Fruit fly (Drosophila melanogaster) whole organism, wandering third instar larva: ENCODE measurements around the gene nom.

Source experiments
- Abd-B ChIP-seq: fragments of >200 bp; optimal IDR thresholded peaks from 2 replicates; lab custom pipeline; 2017; ENCODE audit warnings: missing biosample characterization, missing genetic modification characterization
- CG32264 ChIP-seq: fragments of 200-800 bp; sonication (Bioruptor generic); optimal IDR thresholded peaks from 2 replicates; lab custom pipeline; 2016; ENCODE audit warnings: missing biosample characterization, missing genetic modification characterization
- CG9705 ChIP-seq: fragments of 200-800 bp; sonication (Bioruptor generic); optimal IDR thresholded peaks from 2 replicates; lab custom pipeline; 2018; ENCODE audit warnings: missing biosample characterization, mild to moderate bottlenecking, missing genetic modification characterization
- CrebA ChIP-seq: fragments of 200-800 bp; sonication (Bioruptor generic); optimal IDR thresholded peaks from 2 replicates; lab custom pipeline; 2016; ENCODE audit warnings: missing biosample characterization, mild to moderate bottlenecking, missing genetic modification characterization, borderline replicate concordance
- Dfd ChIP-seq: fragments of >200 bp; optimal IDR thresholded peaks from 2 replicates; lab custom pipeline; 2017; ENCODE audit warnings: missing biosample characterization, missing genetic modification characterization
- Dif ChIP-seq: fragments of 200-275, 200-300 bp; sonication (Bioruptor generic); optimal IDR thresholded peaks from 2 replicates; lab custom pipeline; 2018; ENCODE audit warnings: missing biosample characterization, missing genetic modification characterization; ENCODE audit not compliant: partially characterized antibody
- GATAd ChIP-seq: sonication (Bioruptor generic); optimal IDR thresholded peaks from 2 replicates; lab custom pipeline; 2016; ENCODE audit warnings: missing biosample characterization, missing genetic modification characterization
- HLH106 ChIP-seq: fragments of 200-800 bp; optimal IDR thresholded peaks from 3 replicates; lab custom pipeline; 2019; ENCODE audit warnings: missing biosample characterization, mild to moderate bottlenecking, missing genetic modification characterization, moderate library complexity
- Hnf4 ChIP-seq: fragments of 200-800 bp; sonication (Bioruptor generic); optimal IDR thresholded peaks from 2 replicates; lab custom pipeline; 2016; ENCODE audit warnings: missing biosample characterization, mild to moderate bottlenecking, missing genetic modification characterization
- Hr78 ChIP-seq: fragments of >200 bp; optimal IDR thresholded peaks from 2 replicates; lab custom pipeline; 2017; ENCODE audit warnings: missing biosample characterization, missing genetic modification characterization
- Hr83 ChIP-seq: fragments of 200-300 bp; sonication (Bioruptor generic); optimal IDR thresholded peaks from 2 replicates; lab custom pipeline; 2016; ENCODE audit warnings: missing biosample characterization, mild to moderate bottlenecking, missing genetic modification characterization, moderate library complexity; ENCODE audit not compliant: poor library complexity, severe bottlenecking
- Jra ChIP-seq: sonication (Bioruptor generic); optimal IDR thresholded peaks from 2 replicates; lab custom pipeline; 2016; ENCODE audit warnings: missing biosample characterization, missing genetic modification characterization
- Mio ChIP-seq: sonication (Bioruptor generic); optimal IDR thresholded peaks from 2 replicates; lab custom pipeline; 2016; ENCODE audit warnings: missing biosample characterization, missing genetic modification characterization
- Myc ChIP-seq: fragments of >200 bp; optimal IDR thresholded peaks from 2 replicates; lab custom pipeline; 2017
- OdsH ChIP-seq: fragments of 200-800 bp; sonication (Bioruptor generic); optimal IDR thresholded peaks from 2 replicates; lab custom pipeline; 2016; ENCODE audit warnings: missing biosample characterization, mild to moderate bottlenecking, missing genetic modification characterization
- Rel ChIP-seq, 2 experiments: fragments of 200-800 bp; sonication (Bioruptor generic) in 1 of 2; optimal IDR thresholded peaks; 2 replicates in 1 of 2; 3 replicates in 1 of 2; lab custom pipeline; 2016 to 2019; ENCODE audit warnings: mild to moderate bottlenecking in 2 of 2, missing biosample characterization in 2 of 2, missing genetic modification characterization in 2 of 2, moderate library complexity in 1 of 2
- Sp1 ChIP-seq: fragments of 200-800 bp; sonication (Bioruptor generic); optimal IDR thresholded peaks from 3 replicates; lab custom pipeline; 2019; ENCODE audit warnings: missing biosample characterization, mild to moderate bottlenecking, missing genetic modification characterization, moderate library complexity
- Vsx2 ChIP-seq: fragments of 200-300, 225-300 bp; sonication (Bioruptor generic); optimal IDR thresholded peaks from 2 replicates; lab custom pipeline; 2018; ENCODE audit warnings: missing biosample characterization, missing genetic modification characterization; ENCODE audit not compliant: partially characterized antibody
- br ChIP-seq: fragments of 200-800 bp; sonication (Bioruptor generic); optimal IDR thresholded peaks from 2 replicates; lab custom pipeline; 2016; ENCODE audit warnings: missing biosample characterization, missing genetic modification characterization
- brk ChIP-seq: fragments of 200-800 bp; sonication (Bioruptor generic); optimal IDR thresholded peaks from 2 replicates; lab custom pipeline; 2016; ENCODE audit warnings: missing biosample characterization, mild to moderate bottlenecking, missing genetic modification characterization
- dl ChIP-seq, 2 experiments: fragments of 175-275, 200-275 bp in 1 of 2; fragments of 200-275 bp in 1 of 2; sonication (Bioruptor generic); optimal IDR thresholded peaks; lab custom pipeline; 2018; ENCODE audit warnings: mild to moderate bottlenecking in 2 of 2, missing biosample characterization in 2 of 2, missing genetic modification characterization in 2 of 2, moderate library complexity in 2 of 2; ENCODE audit not compliant: partially characterized antibody in 2 of 2, insufficient read depth in 1 of 2
- dmrt93B ChIP-seq: fragments of 200-800 bp; sonication (Bioruptor generic); optimal IDR thresholded peaks from 2 replicates; lab custom pipeline; 2018; ENCODE audit warnings: missing biosample characterization, mild to moderate bottlenecking, missing genetic modification characterization
- dsf ChIP-seq: sonication (Bioruptor generic); optimal IDR thresholded peaks from 2 replicates; lab custom pipeline; 2016; ENCODE audit warnings: missing biosample characterization, missing genetic modification characterization, borderline replicate concordance
- ey ChIP-seq: fragments of 200-800 bp; sonication (Bioruptor generic); optimal IDR thresholded peaks from 2 replicates; lab custom pipeline; 2016; ENCODE audit warnings: missing biosample characterization, missing genetic modification characterization
- foxo ChIP-seq, 2 experiments: fragments of 200-800 bp; sonication (Bioruptor generic); optimal IDR thresholded peaks; 2 replicates in 1 of 2; 3 replicates in 1 of 2; lab custom pipeline; 2016 to 2017; ENCODE audit warnings: missing biosample characterization in 2 of 2, missing genetic modification characterization in 2 of 2
- fru ChIP-seq: fragments of 200-800 bp; sonication (Bioruptor generic); optimal IDR thresholded peaks from 3 replicates; lab custom pipeline; 2016; ENCODE audit warnings: missing biosample characterization, mild to moderate bottlenecking, missing genetic modification characterization
- h ChIP-seq: fragments of 200-800 bp; sonication (Bioruptor generic); optimal IDR thresholded peaks from 3 replicates; lab custom pipeline; 2016; ENCODE audit warnings: missing biosample characterization, mild to moderate bottlenecking, missing genetic modification characterization
- jim ChIP-seq: fragments of 175-275, 200-325 bp; sonication (Bioruptor generic); optimal IDR thresholded peaks from 2 replicates; lab custom pipeline; 2016; ENCODE audit warnings: missing biosample characterization, mild to moderate bottlenecking, missing genetic modification characterization
- lola ChIP-seq: fragments of >200 bp; optimal IDR thresholded peaks from 2 replicates; lab custom pipeline; 2017; ENCODE audit warnings: missing biosample characterization, missing genetic modification characterization
- pan ChIP-seq: fragments of >200 bp; optimal IDR thresholded peaks from 2 replicates; lab custom pipeline; 2017
- psq ChIP-seq: fragments of 200-800 bp; sonication (Bioruptor generic); optimal IDR thresholded peaks from 3 replicates; lab custom pipeline; 2017; ENCODE audit warnings: missing biosample characterization, mild to moderate bottlenecking, missing genetic modification characterization, moderate library complexity
- rgr ChIP-seq: fragments of 200-800 bp; sonication (Bioruptor generic); optimal IDR thresholded peaks from 3 replicates; lab custom pipeline; 2016; ENCODE audit warnings: missing biosample characterization, mild to moderate bottlenecking, missing genetic modification characterization
- sage ChIP-seq: fragments of 200-800 bp; sonication (Bioruptor generic); optimal IDR thresholded peaks from 2 replicates; lab custom pipeline; 2016; ENCODE audit warnings: missing biosample characterization, mild to moderate bottlenecking, missing genetic modification characterization
- sv ChIP-seq: fragments of 200-800 bp; sonication (Bioruptor generic); optimal IDR thresholded peaks from 3 replicates; lab custom pipeline; 2016; ENCODE audit warnings: missing biosample characterization, missing genetic modification characterization
- tai ChIP-seq: sonication (Bioruptor generic); optimal IDR thresholded peaks from 2 replicates; lab custom pipeline; 2016; ENCODE audit warnings: missing biosample characterization, missing genetic modification characterization
- usp ChIP-seq: fragments of >200 bp; optimal IDR thresholded peaks from 2 replicates; lab custom pipeline; 2017; ENCODE audit warnings: missing biosample characterization, missing genetic modification characterization
- woc ChIP-seq: sonication (Bioruptor generic); optimal IDR thresholded peaks from 2 replicates; lab custom pipeline; 2016; ENCODE audit warnings: missing biosample characterization, mild to moderate bottlenecking, missing genetic modification characterization

nom gene

DNA sequence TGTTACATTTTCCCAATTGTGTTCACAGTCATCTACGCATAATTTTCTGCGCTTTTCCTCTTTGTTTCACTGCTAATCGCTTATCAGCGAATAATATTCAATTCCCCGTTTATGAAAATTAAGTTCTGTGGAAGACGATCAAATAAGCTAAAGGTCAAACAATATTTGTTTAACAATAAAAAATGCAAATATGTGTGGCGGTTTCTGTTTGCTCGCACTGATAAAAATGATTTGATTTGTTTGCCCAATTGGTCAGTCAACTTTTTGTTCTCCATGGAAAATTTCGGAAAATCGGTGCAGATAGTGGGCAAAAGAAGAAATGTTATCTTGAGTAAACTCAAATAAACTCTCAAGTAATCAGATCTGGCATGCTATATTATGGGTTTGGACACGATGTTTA is 18.3 kb upstream of the nom start:
- TF ChIP-seq Vsx2 (GFP tag; lab: Kevin White, UChicago) (no peak), fru (no peak)

DNA sequence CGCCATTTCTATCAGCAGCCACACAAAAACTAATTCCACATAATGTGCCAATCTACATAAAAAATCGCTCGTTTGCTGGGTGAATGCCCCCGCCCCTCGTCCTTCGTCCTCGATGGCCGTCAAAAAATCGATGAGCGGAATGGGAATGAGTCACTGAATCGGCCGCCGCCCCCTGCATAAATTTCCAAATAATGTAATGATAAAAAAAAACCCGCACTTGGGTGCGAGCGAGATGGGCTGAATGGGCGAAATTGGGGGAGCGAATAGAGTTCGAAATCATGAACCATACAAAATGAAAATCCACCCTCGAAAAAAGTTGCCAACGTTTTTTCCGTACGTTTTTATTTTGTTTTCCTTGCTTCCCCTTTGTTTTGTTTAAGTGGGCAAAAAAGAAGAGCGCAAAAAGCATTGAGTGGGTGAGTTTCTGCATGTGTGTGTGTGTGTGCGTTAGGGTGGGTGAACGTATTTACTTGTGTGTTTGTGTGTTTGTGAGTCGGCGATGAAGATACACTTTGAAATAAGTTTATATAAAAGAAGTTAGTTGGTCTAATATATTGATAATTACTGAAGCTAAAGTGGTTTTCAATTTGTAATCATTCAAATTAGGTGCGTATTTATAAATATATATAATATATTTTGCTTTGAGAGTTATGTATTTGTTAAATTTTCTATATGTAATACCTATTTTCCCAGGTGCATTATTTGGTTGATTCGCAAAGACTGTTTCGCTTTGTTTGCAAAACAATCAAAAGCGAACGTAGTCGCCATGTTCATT is 17.5 kb upstream of the nom start:
- TF ChIP-seq Sp1 (GFP tag; lab: Kevin White, UChicago) (peak; percentile 59), Jra (GFP tag; lab: Kevin White, UChicago) (no peak), Dfd (GFP tag; lab: Kevin White, UChicago) (peak; percentile 68)

DNA sequence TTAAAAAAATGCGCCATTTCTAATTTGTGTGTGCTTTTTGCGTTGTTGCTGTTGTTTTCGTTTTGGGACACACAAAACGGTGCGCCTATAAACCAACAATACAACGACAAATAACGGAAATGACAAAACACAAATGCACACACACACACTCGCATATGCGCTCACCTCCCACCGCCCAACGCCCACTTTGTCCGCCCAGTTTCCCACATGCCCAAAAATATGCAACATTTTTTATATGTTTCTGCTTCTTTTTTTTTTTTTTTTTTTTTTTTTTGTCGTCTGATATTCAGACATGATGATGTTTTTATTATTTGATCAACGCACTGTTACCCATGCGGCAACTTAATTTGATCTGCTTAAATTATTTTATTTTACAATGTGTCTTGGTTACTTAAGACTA is 15.8 kb upstream of the nom start:
- TF ChIP-seq Sp1 (GFP tag; lab: Kevin White, UChicago) (no peak), usp (no peak), HLH106 (tag; lab: Kevin White, UChicago) (no peak), CG32264 (GFP tag; lab: Kevin White, UChicago) (no peak), Hr78 (no peak), Dif (no peak), Rel (GFP tag; optimal IDR thresholded peaks at IDR 0.05; lab: Kevin White, UChicago) (no peak), Rel (tag; optimal IDR thresholded peaks at IDR 0.05; lab: Kevin White, UChicago) (no peak), Myc (lab: Kevin White, UChicago) (no peak), brk (GFP tag; lab: Kevin White, UChicago) (no peak), Jra (GFP tag; lab: Kevin White, UChicago) (no peak), woc (GFP tag; lab: Kevin White, UChicago) (no peak), foxo (GFP tag; optimal IDR thresholded peaks at IDR 0.05; lab: Kevin White, UChicago) (no peak), sv (GFP tag; lab: Kevin White, UChicago) (no peak), br (GFP tag; lab: Kevin White, UChicago) (no peak), Dfd (GFP tag; lab: Kevin White, UChicago) (no peak), Hr83 (no peak)

DNA sequence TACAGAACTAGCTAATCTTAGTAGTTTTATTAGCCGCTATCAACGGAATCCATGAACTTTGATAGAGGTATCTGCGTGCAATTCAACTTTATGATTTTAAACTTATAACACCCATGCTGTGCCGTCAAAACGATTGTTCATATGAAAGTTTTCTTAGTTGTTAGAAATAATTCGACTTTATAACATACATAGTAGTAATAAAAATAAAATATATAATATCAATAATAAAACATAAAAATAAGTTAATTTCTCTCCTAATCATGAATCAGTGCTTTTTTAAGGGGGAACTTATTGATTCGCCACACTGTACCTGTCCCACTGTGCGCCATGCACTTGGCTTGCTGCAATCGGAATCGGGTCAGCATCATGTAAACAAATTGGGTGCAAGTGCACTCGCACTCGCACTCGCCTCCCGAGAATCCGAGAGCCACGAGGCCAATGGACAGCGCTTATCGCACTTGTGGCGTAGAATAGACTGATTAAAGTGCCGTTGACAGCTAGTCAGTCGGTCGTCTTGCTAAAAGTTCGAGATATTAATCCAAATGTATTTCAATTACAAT is 11.0 kb upstream of the nom start:
- peak; percentile 4 for TF ChIP-seq Hr83
- TF ChIP-seq Dif, result peak; percentile 11
- no peak for TF ChIP-seq fru

DNA sequence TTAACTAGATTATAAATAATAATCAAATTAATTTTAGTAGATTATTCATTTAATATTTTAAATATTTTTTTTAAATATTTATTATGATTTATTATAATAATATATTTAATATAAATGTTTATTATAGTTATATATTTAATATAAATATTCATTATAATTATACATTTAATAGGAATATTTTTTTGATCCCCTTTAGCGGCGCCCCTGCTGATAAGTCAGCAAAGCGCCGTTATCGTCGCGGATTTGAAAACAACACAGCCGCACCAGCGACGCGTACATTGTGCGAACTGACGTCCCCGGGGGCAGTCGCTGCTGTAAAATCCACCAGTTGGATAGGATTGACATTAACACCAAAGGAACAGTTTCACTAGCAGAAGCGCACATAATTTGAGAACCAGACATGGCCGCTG is 10.2 kb upstream of the nom start, which contains the start of gene CG8112:
Gene CG8112 (plus strand): TSS at position 212 of the 410 bp plus-strand sequence.
- no peak for TF ChIP-seq dsf (GFP tag; lab: Kevin White, UChicago)
- TF ChIP-seq lola (GFP tag; lab: Kevin White, UChicago), result no peak
- peak; percentile 39 for TF ChIP-seq HLH106 (tag; lab: Kevin White, UChicago)
- no peak for TF ChIP-seq jim (GFP tag; lab: Kevin White, UChicago)
- peak; percentile 49 for TF ChIP-seq psq (GFP tag; lab: Kevin White, UChicago)
- no peak for TF ChIP-seq Abd-B (GFP tag; lab: Kevin White, UChicago)
- TF ChIP-seq pan (lab: Kevin White, UChicago), result no peak
- TF ChIP-seq CG9705 (GFP tag; lab: Kevin White, UChicago), result no peak
- peak; percentile 5 for TF ChIP-seq Dif
- TF ChIP-seq tai (GFP tag; lab: Kevin White, UChicago), result no peak
- TF ChIP-seq Dfd (GFP tag; lab: Kevin White, UChicago), result no peak
- TF ChIP-seq Hr83, result no peak
- peak; percentile 19 for TF ChIP-seq dmrt93B (GFP tag; lab: Kevin White, UChicago)
- TF ChIP-seq Myc (lab: Kevin White, UChicago), result no peak
- TF ChIP-seq Mio (GFP tag; lab: Kevin White, UChicago), result no peak
- TF ChIP-seq fru, result peak; percentile 9
- TF ChIP-seq sage (GFP tag; lab: Kevin White, UChicago), result peak; percentile 21
- no peak for TF ChIP-seq GATAd (GFP tag; lab: Kevin White, UChicago)
- TF ChIP-seq br (GFP tag; lab: Kevin White, UChicago), result no peak
- TF ChIP-seq Hnf4, result no peak
- no peak for TF ChIP-seq Jra (GFP tag; lab: Kevin White, UChicago)
- peak; percentile 33 for TF ChIP-seq rgr (GFP tag; lab: Kevin White, UChicago)
- no peak for TF ChIP-seq Rel (GFP tag; optimal IDR thresholded peaks at IDR 0.05; lab: Kevin White, UChicago)
- peak; percentile 9 for TF ChIP-seq Rel (tag; optimal IDR thresholded peaks at IDR 0.05; lab: Kevin White, UChicago)
- TF ChIP-seq Sp1 (GFP tag; lab: Kevin White, UChicago), result peak; percentile 52
- no peak for TF ChIP-seq h (GFP tag; lab: Kevin White, UChicago)
- peak in 1 of 2 experiments; percentile 42 for TF ChIP-seq foxo (GFP tag; optimal IDR thresholded peaks at IDR 0.05; lab: Kevin White, UChicago)
- TF ChIP-seq woc (GFP tag; lab: Kevin White, UChicago), result no peak
- TF ChIP-seq Vsx2 (GFP tag; lab: Kevin White, UChicago), result no peak
- TF ChIP-seq usp, result no peak
- no peak for TF ChIP-seq ey (GFP tag; lab: Kevin White, UChicago)
- no peak for TF ChIP-seq brk (GFP tag; lab: Kevin White, UChicago)
- TF ChIP-seq CrebA (GFP tag; lab: Kevin White, UChicago), result no peak
- no peak for TF ChIP-seq CG32264 (GFP tag; lab: Kevin White, UChicago)
- no peak for TF ChIP-seq dl (GFP tag; optimal IDR thresholded peaks at IDR 0.05; lab: Kevin White, UChicago; ENCODE audit: insufficient read depth in 1 of 2, partially characterized antibody in 2 of 2)
- no peak for TF ChIP-seq OdsH (GFP tag; lab: Kevin White, UChicago)
- no peak for TF ChIP-seq Hr78
